Fruit fly (Drosophila melanogaster) Kc167 (cell line): ENCODE data around the gene sofe.

Source experiments
- Myc ChIP-seq: fragments of >200 bp; optimal IDR thresholded peaks from 2 replicates; lab custom pipeline; 2017; ENCODE audit warnings: missing external identifiers
- Sin3A ChIP-seq: fragments of >200 bp; optimal IDR thresholded peaks from 2 replicates; lab custom pipeline; 2018; ENCODE audit warnings: missing external identifiers
- h ChIP-seq: fragments of >200 bp; optimal IDR thresholded peaks from 3 replicates; lab custom pipeline; 2018; ENCODE audit warnings: missing external identifiers
- insv ChIP-seq: fragments of >200 bp; optimal IDR thresholded peaks from 3 replicates; lab custom pipeline; 2018; ENCODE audit warnings: missing external identifiers
- psq ChIP-seq: fragments of >200 bp; optimal IDR thresholded peaks from 2 replicates; lab custom pipeline; 2017; ENCODE audit warnings: missing external identifiers
- ttk ChIP-seq: sonication (Bioruptor generic); optimal IDR thresholded peaks from 2 replicates; lab custom pipeline; 2017; ENCODE audit warnings: missing external identifiers

- TF ChIP-seq ttk (lab: Kevin White, UChicago) (no peak), Sin3A (lab: Kevin White, UChicago) (no peak), h (lab: Kevin White, UChicago) (no peak), psq (no peak), insv (no peak), Myc (lab: Kevin White, UChicago) (no peak)
Observed at dm6 chrX:10805651-10806191, 51.5 kb downstream of the sofe start.
